Fruit fly (Drosophila melanogaster) whole organism, embryonic: ENCODE results near the gene CG4733.
A peak's percentile ranks its signal among the peaks of the same experiment; 100 is the strongest.

ENCODE experiments used
- ATbp ChIP-seq: fragments of 200-800 bp; sonication (Bioruptor generic); optimal IDR thresholded peaks from 2 replicates; lab custom pipeline; 2017; ENCODE audit warnings: missing biosample characterization, mild to moderate bottlenecking, missing genetic modification characterization, missing genetic modification reagents
- Adf1 ChIP-seq: fragments of 200-800 bp; sonication (Bioruptor generic); IDR thresholded peaks from 2 replicates; pipeline ENCODE4 v1.3.6; 2022; ENCODE audit warnings: missing biosample characterization, missing genetic modification characterization
- CG12155 ChIP-seq: fragments of 200-800 bp; sonication (Bioruptor generic); optimal IDR thresholded peaks from 3 replicates; lab custom pipeline; 2016; ENCODE audit warnings: missing biosample characterization, missing genetic modification characterization
- CG12236 ChIP-seq: fragments of 200-800 bp; sonication (Bioruptor generic); optimal IDR thresholded peaks from 2 replicates; lab custom pipeline; 2016; ENCODE audit warnings: missing biosample characterization, missing genetic modification characterization
- CG15011 ChIP-seq: fragments of 200-800 bp; sonication (Bioruptor generic); optimal IDR thresholded peaks from 3 replicates; lab custom pipeline; 2018; ENCODE audit warnings: missing biosample characterization, mild to moderate bottlenecking, missing genetic modification characterization
- CG1602 ChIP-seq: fragments of 200-800 bp; sonication (Bioruptor generic); optimal IDR thresholded peaks from 3 replicates; lab custom pipeline; 2016; ENCODE audit warnings: missing biosample characterization, missing genetic modification characterization
- CG17568 ChIP-seq: fragments of 200-800 bp; sonication (Bioruptor generic); optimal IDR thresholded peaks from 2 replicates; lab custom pipeline; 2018; ENCODE audit warnings: missing biosample characterization, mild to moderate bottlenecking, missing genetic modification characterization, moderate library complexity
- CG18619 ChIP-seq: fragments of 200-800 bp; sonication (Bioruptor generic); optimal IDR thresholded peaks from 3 replicates; lab custom pipeline; 2017; ENCODE audit warnings: missing biosample characterization, mild to moderate bottlenecking, missing genetic modification characterization
- CG2120 ChIP-seq: fragments of 200-800 bp; sonication (Bioruptor generic); optimal IDR thresholded peaks from 3 replicates; lab custom pipeline; 2016; ENCODE audit warnings: missing biosample characterization, missing genetic modification characterization
- CG2202 ChIP-seq: fragments of 200-800 bp; sonication (Bioruptor generic); optimal IDR thresholded peaks from 2 replicates; lab custom pipeline; 2018; ENCODE audit warnings: missing biosample characterization, mild to moderate bottlenecking, missing genetic modification characterization
- CG3065 ChIP-seq: fragments of 200-800 bp; sonication (Bioruptor generic); optimal IDR thresholded peaks from 2 replicates; lab custom pipeline; 2016; ENCODE audit warnings: missing biosample characterization, missing genetic modification characterization
- CG3281 ChIP-seq: fragments of 200-800 bp; sonication (Bioruptor generic); optimal IDR thresholded peaks from 3 replicates; lab custom pipeline; 2017; ENCODE audit warnings: missing biosample characterization, mild to moderate bottlenecking, missing genetic modification characterization
- CG4404 ChIP-seq: fragments of 200-800 bp; sonication (Bioruptor generic); IDR thresholded peaks from 2 replicates; pipeline ENCODE4 v1.3.6; 2022; ENCODE audit warnings: missing biosample characterization, missing genetic modification characterization
- CG6683 ChIP-seq: fragments of 200-800 bp; sonication (Bioruptor generic); optimal IDR thresholded peaks from 2 replicates; lab custom pipeline; 2017; ENCODE audit warnings: missing biosample characterization, mild to moderate bottlenecking, missing genetic modification characterization, missing genetic modification reagents
- CG6689 ChIP-seq: fragments of 200-800 bp; sonication (Bioruptor generic); IDR thresholded peaks from 2 replicates; pipeline ENCODE4 v1.3.6; 2022; ENCODE audit warnings: missing biosample characterization, missing genetic modification characterization
- CG6791 ChIP-seq: fragments of 200-800 bp; sonication (Bioruptor generic); IDR thresholded peaks from 3 replicates; pipeline ENCODE4 v1.3.6; 2022; ENCODE audit warnings: missing biosample characterization, missing genetic modification characterization; ENCODE audit not compliant: partially characterized antibody
- CG7839 ChIP-seq: fragments of 200-800 bp; sonication (Bioruptor generic); optimal IDR thresholded peaks from 3 replicates; lab custom pipeline; 2018; ENCODE audit warnings: missing biosample characterization, mild to moderate bottlenecking, missing genetic modification characterization, moderate library complexity
- CG8924 ChIP-seq: fragments of 200-800 bp; optimal IDR thresholded peaks from 3 replicates; lab custom pipeline; 2019; ENCODE audit warnings: missing biosample characterization, mild to moderate bottlenecking, missing genetic modification characterization, moderate library complexity
- CkIIα-i1 ChIP-seq: fragments of 200-800 bp; sonication (Bioruptor generic); IDR thresholded peaks from 2 replicates; pipeline ENCODE4 v1.3.6; 2022; ENCODE audit warnings: missing biosample characterization, missing genetic modification characterization
- CoRest ChIP-seq: fragments of 200-800 bp; sonication (Bioruptor generic); optimal IDR thresholded peaks from 3 replicates; lab custom pipeline; 2018; ENCODE audit warnings: missing biosample characterization, mild to moderate bottlenecking, missing genetic modification characterization, moderate library complexity
- CrebB ChIP-seq: fragments of 200-800 bp; sonication (Bioruptor generic); optimal IDR thresholded peaks from 3 replicates; lab custom pipeline; 2018; ENCODE audit warnings: missing biosample characterization, mild to moderate bottlenecking, missing genetic modification characterization
- D19B ChIP-seq: fragments of 200-800 bp; sonication (Bioruptor generic); optimal IDR thresholded peaks from 2 replicates; lab custom pipeline; 2017; ENCODE audit warnings: missing biosample characterization, mild to moderate bottlenecking, missing genetic modification characterization
- Dbx ChIP-seq: fragments of 200-800 bp; sonication (Bioruptor generic); IDR thresholded peaks from 3 replicates; pipeline ENCODE4 v1.3.6; 2022; ENCODE audit warnings: missing biosample characterization, missing genetic modification characterization
- Dref ChIP-seq: fragments of 200-800 bp; sonication (Bioruptor generic); IDR thresholded peaks from 2 replicates; pipeline ENCODE4 v1.3.6; 2022; ENCODE audit warnings: missing biosample characterization, missing genetic modification characterization
- HLH3B ChIP-seq: fragments of 200-800 bp; sonication (Bioruptor generic); IDR thresholded peaks from 2 replicates; pipeline ENCODE4 v1.3.6; 2022; ENCODE audit warnings: missing biosample characterization, missing genetic modification characterization
- Hmr ChIP-seq: fragments of 200-800 bp; sonication (Bioruptor generic); optimal IDR thresholded peaks from 3 replicates; lab custom pipeline; 2017; ENCODE audit warnings: mild to moderate bottlenecking, missing biosample characterization, missing genetic modification reagents, missing genetic modification characterization
- Hr39 ChIP-seq: fragments of >200 bp; optimal IDR thresholded peaks from 2 replicates; lab custom pipeline; 2017
- Hr51 ChIP-seq, 2 experiments: fragments of 200-800 bp; sonication (Bioruptor generic); optimal IDR thresholded peaks; 2 replicates in 1 of 2; 3 replicates in 1 of 2; lab custom pipeline; 2016 to 2018; ENCODE audit warnings: missing biosample characterization in 2 of 2, missing genetic modification characterization in 2 of 2, mild to moderate bottlenecking in 1 of 2, moderate library complexity in 1 of 2
- Hr78 ChIP-seq, 2 experiments: fragments of 200-800 bp in 1 of 2; fragments of >200 bp in 1 of 2; sonication (Bioruptor generic) in 1 of 2; optimal IDR thresholded peaks; 2 replicates each; lab custom pipeline; 2017 to 2019; ENCODE audit warnings: missing biosample characterization in 2 of 2, missing genetic modification characterization in 2 of 2, mild to moderate bottlenecking in 1 of 2, moderate library complexity in 1 of 2
- Kr ChIP-seq: fragments of 200-800 bp; sonication (Bioruptor generic); optimal IDR thresholded peaks from 2 replicates; lab custom pipeline; 2017; ENCODE audit warnings: missing biosample characterization, mild to moderate bottlenecking, missing genetic modification characterization
- Ssrp ChIP-seq: fragments of 200-800 bp; sonication (Bioruptor generic); optimal IDR thresholded peaks from 2 replicates; lab custom pipeline; 2018; ENCODE audit warnings: missing biosample characterization, mild to moderate bottlenecking, missing genetic modification characterization, moderate library complexity
- Taf1 ChIP-seq: fragments of 200-800 bp; sonication (Bioruptor generic); IDR thresholded peaks from 2 replicates; pipeline ENCODE4 v1.3.6; 2022; ENCODE audit warnings: missing biosample characterization, missing genetic modification characterization
- Xrp1 ChIP-seq: fragments of 200-800 bp; sonication (Bioruptor generic); IDR thresholded peaks from 2 replicates; pipeline ENCODE4 v1.3.6; 2022; ENCODE audit warnings: missing biosample characterization, missing genetic modification characterization
- btn ChIP-seq: fragments of 200-800 bp; sonication (Bioruptor generic); optimal IDR thresholded peaks from 2 replicates; lab custom pipeline; 2016; ENCODE audit warnings: missing biosample characterization, missing genetic modification characterization
- cg ChIP-seq: fragments of 200-800 bp; sonication (Bioruptor generic); optimal IDR thresholded peaks from 3 replicates; lab custom pipeline; 2019; ENCODE audit warnings: missing biosample characterization, mild to moderate bottlenecking, missing genetic modification characterization, moderate library complexity
- chinmo ChIP-seq: fragments of 200-800 bp; sonication (Bioruptor generic); IDR thresholded peaks from 4 replicates; pipeline ENCODE4 v1.3.6; 2022; ENCODE audit warnings: missing biosample characterization, missing genetic modification characterization; ENCODE audit not compliant: partially characterized antibody
- crc ChIP-seq: fragments of 200-800 bp; sonication (Bioruptor generic); optimal IDR thresholded peaks from 2 replicates; lab custom pipeline; 2016; ENCODE audit warnings: missing biosample characterization, missing genetic modification characterization
- disco-r ChIP-seq: fragments of 200-800 bp; sonication (Bioruptor generic); optimal IDR thresholded peaks from 2 replicates; lab custom pipeline; 2016; ENCODE audit warnings: missing biosample characterization, missing genetic modification characterization
- exex ChIP-seq: fragments of 200-800 bp; sonication (Bioruptor generic); optimal IDR thresholded peaks from 4 replicates; lab custom pipeline; 2018; ENCODE audit warnings: missing biosample characterization, mild to moderate bottlenecking, missing genetic modification characterization, moderate library complexity
- hbn ChIP-seq: fragments of 200-800 bp; sonication (Bioruptor generic); IDR thresholded peaks from 2 replicates; pipeline ENCODE4 v1.3.6; 2022; ENCODE audit warnings: missing biosample characterization, missing genetic modification characterization; ENCODE audit not compliant: partially characterized antibody
- hkb ChIP-seq, 2 experiments: fragments of 200-800 bp in 1 of 2; fragments of >200 bp in 1 of 2; sonication (Bioruptor generic) in 1 of 2; IDR thresholded peaks in 1 of 2; optimal IDR thresholded peaks in 1 of 2; 2 replicates each; pipeline versions ENCODE4 v1.3.6 to Lab custom; 2017 to 2022; ENCODE audit warnings: missing biosample characterization in 1 of 2, missing genetic modification characterization in 1 of 2
- jing ChIP-seq: fragments of 200-800 bp; sonication (Bioruptor generic); optimal IDR thresholded peaks from 2 replicates; lab custom pipeline; 2018; ENCODE audit warnings: missing biosample characterization, mild to moderate bottlenecking, missing genetic modification characterization
- mam ChIP-seq: fragments of 200-800 bp; sonication (Bioruptor generic); optimal IDR thresholded peaks from 3 replicates; lab custom pipeline; 2016; ENCODE audit warnings: missing biosample characterization, missing genetic modification characterization
- nerfin-1 ChIP-seq: fragments of 200-800 bp; sonication (Bioruptor generic); optimal IDR thresholded peaks from 3 replicates; lab custom pipeline; 2019; ENCODE audit warnings: missing biosample characterization, mild to moderate bottlenecking, missing genetic modification characterization, moderate library complexity
- prd ChIP-seq, 3 experiments: fragments of >200 bp in 2 of 3; fragments of 200-800 bp in 1 of 3; sonication (Bioruptor generic) in 1 of 3; optimal IDR thresholded peaks in 2 of 3; IDR thresholded peaks in 1 of 3; 2 replicates in 2 of 3; 3 replicates in 1 of 3; pipeline versions ENCODE4 v1.3.6 to Lab custom; 2017 to 2022; ENCODE audit warnings: missing biosample characterization in 1 of 3, missing genetic modification characterization in 1 of 3
- sima ChIP-seq: fragments of 200-800 bp; sonication (Bioruptor generic); optimal IDR thresholded peaks from 2 replicates; lab custom pipeline; 2016; ENCODE audit warnings: missing biosample characterization, missing genetic modification characterization
- sna ChIP-seq: fragments of 200-800 bp; sonication (Bioruptor generic); IDR thresholded peaks from 2 replicates; pipeline ENCODE4 v1.3.6; 2022; ENCODE audit warnings: missing biosample characterization, missing genetic modification characterization; ENCODE audit not compliant: partially characterized antibody
- sob ChIP-seq: fragments of 200-800 bp; sonication (Bioruptor generic); IDR thresholded peaks from 2 replicates; pipeline ENCODE4 v1.3.6; 2022; ENCODE audit warnings: missing biosample characterization, missing genetic modification characterization
- tgo ChIP-seq: fragments of 200-800 bp; sonication (Bioruptor generic); IDR thresholded peaks from 3 replicates; pipeline ENCODE4 v1.3.6; 2022; ENCODE audit warnings: missing biosample characterization, missing genetic modification characterization

Gene CG4733

DNA sequence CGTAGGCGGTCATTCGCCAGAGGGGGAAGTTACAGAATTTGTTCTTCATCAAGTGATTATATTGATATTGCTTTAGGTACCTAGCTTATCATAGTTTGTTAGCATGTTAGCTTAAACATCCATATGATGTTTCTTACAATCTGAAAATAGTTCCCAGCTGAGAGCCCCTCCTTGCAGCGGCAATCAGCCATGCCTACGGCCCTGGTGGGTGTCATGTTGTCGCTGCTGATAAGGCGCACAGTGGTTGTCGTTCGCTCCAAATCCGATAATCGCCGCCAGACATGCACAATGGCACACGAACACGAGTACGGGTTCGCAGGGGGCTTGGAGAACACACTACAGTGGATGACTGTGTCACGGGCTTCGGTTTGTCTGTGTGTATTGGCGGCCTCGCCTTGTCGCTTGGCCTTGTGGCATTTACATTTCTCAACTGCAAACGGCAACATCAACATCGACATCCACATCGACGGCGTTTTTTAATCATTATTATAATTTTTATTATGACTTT, 15.5 kb downstream of the CG4733 start (continued):
- TF ChIP-seq sima (GFP tag; lab: Kevin White, UChicago), result no peak
- peak; percentile 70 for TF ChIP-seq CG1602 (GFP tag; lab: Kevin White, UChicago)
- peak; percentile 41 for TF ChIP-seq CG3065 (GFP tag; lab: Kevin White, UChicago)
- peak; percentile 27 for TF ChIP-seq CG12236 (GFP tag; lab: Kevin White, UChicago)
- TF ChIP-seq crc (GFP tag; lab: Kevin White, UChicago), result peak; percentile 64
- TF ChIP-seq CG7839 (tag; lab: Kevin White, UChicago), result peak; percentile 78
- no peak for TF ChIP-seq btn
- peak; percentile 80 for TF ChIP-seq CG12155 (GFP tag; lab: Kevin White, UChicago)
- peak; percentile 28 for TF ChIP-seq CG2202
- peak; percentile 88 for TF ChIP-seq CG6689 (GFP tag; lab: Robert Waterston, UW)
- TF ChIP-seq CG2120 (GFP tag; lab: Kevin White, UChicago), result peak; percentile 94
- peak; percentile 37 for TF ChIP-seq CG6683
- peak; percentile 78 for TF ChIP-seq CG18619
- TF ChIP-seq sob (GFP tag; lab: Robert Waterston, UW), result peak; percentile 83
- TF ChIP-seq cg (GFP tag; lab: Kevin White, UChicago), result peak; percentile 32
- peak; percentile 61 for TF ChIP-seq CG17568 (GFP tag; lab: Kevin White, UChicago)
- peak; percentile 63 for TF ChIP-seq jing (GFP tag; lab: Kevin White, UChicago)
- peak; percentile 78 for TF ChIP-seq ATbp (GFP tag; lab: Kevin White, UChicago)
- peak; percentile 72 to 85 for TF ChIP-seq Hr51 (GFP tag; optimal IDR thresholded peaks at IDR 0.05; lab: Kevin White, UChicago)
- TF ChIP-seq D19B (GFP tag; lab: Kevin White, UChicago), result peak; percentile 61
- peak; percentile 89 for TF ChIP-seq Xrp1 (GFP tag; lab: Robert Waterston, UW)
- TF ChIP-seq Ssrp (tag; lab: Kevin White, UChicago), result peak; percentile 64
- TF ChIP-seq exex (tag; lab: Kevin White, UChicago), result peak; percentile 49
- no peak for TF ChIP-seq Dref (GFP tag; lab: Robert Waterston, UW)
- peak; percentile 66 for TF ChIP-seq CG4404 (GFP tag; lab: Robert Waterston, UW)
- peak; percentile 64 for TF ChIP-seq Adf1 (GFP tag; lab: Robert Waterston, UW)
- TF ChIP-seq CG6791 (GFP tag; lab: Robert Waterston, UW), result no peak
- peak; percentile 46 for TF ChIP-seq disco-r
- TF ChIP-seq Hr78 (GFP tag; optimal IDR thresholded peaks at IDR 0.05; lab: Kevin White, UChicago), result no peak
- TF ChIP-seq Kr (GFP tag; lab: Kevin White, UChicago), result no peak
- peak; percentile 84 for TF ChIP-seq tgo
- TF ChIP-seq hbn (GFP tag; lab: Robert Waterston, UW), result no peak
- TF ChIP-seq CG8924, result peak; percentile 70
- TF ChIP-seq CG3281 (GFP tag; lab: Kevin White, UChicago), result peak; percentile 79
- TF ChIP-seq chinmo (GFP tag; lab: Robert Waterston, UW), result peak; percentile 84; the same call in 2 of the 4 replicates
- TF ChIP-seq Taf1 (GFP tag; lab: Robert Waterston, UW), result peak; percentile 83
- TF ChIP-seq CoRest (tag; lab: Kevin White, UChicago), result peak; percentile 79
- TF ChIP-seq Hmr (GFP tag; lab: Kevin White, UChicago), result peak; percentile 82
- TF ChIP-seq Hr39, result no peak
- peak; percentile 88 for TF ChIP-seq Dbx (GFP tag; lab: Robert Waterston, UW)
- no peak for TF ChIP-seq sna (GFP tag; lab: Robert Waterston, UW)
- TF ChIP-seq HLH3B, result peak; percentile 76
- TF ChIP-seq CG15011 (GFP tag; lab: Kevin White, UChicago), result peak; percentile 41
- TF ChIP-seq prd (optimal IDR thresholded peaks at IDR 0.05; lab: Kevin White, UChicago), result no peak
- TF ChIP-seq prd (GFP tag; IDR thresholded peaks at IDR 0.05; lab: Robert Waterston, UW), result peak; percentile 85
- no peak for TF ChIP-seq CkIIα-i1
- TF ChIP-seq CrebB (tag; lab: Kevin White, UChicago), result peak; percentile 67
- no peak for TF ChIP-seq hkb (optimal IDR thresholded peaks at IDR 0.05; lab: Kevin White, UChicago)
- peak; percentile 78 for TF ChIP-seq hkb (GFP tag; IDR thresholded peaks at IDR 0.05; lab: Robert Waterston, UW)
- TF ChIP-seq nerfin-1, result peak; percentile 48
- peak; percentile 83 for TF ChIP-seq mam (GFP tag; lab: Kevin White, UChicago)
